Worm (Caenorhabditis elegans) whole organism, early embryonic: Measurements from ENCODE around the gene F42G8.8.

ENCODE experiments used
- B0310.2 ChIP-seq: sonication (generic microtip); optimal IDR thresholded peaks from 2 replicates; lab custom pipeline; 2016; ENCODE audit warnings: mild to moderate bottlenecking, missing genetic modification characterization, missing compliant biosample characterization
- F13C5.2 ChIP-seq: sonication (generic microtip); optimal IDR thresholded peaks from 2 replicates; lab custom pipeline; 2017; ENCODE audit warnings: mild to moderate bottlenecking, missing genetic modification characterization, inconsistent platforms, missing compliant biosample characterization
- aly-1 ChIP-seq: sonication (generic microtip); optimal IDR thresholded peaks from 2 replicates; lab custom pipeline; 2016; ENCODE audit warnings: missing genetic modification characterization, missing compliant biosample characterization
- ama-1 ChIP-seq: fragments of 150-350 bp; optimal IDR thresholded peaks from 2 replicates; lab custom pipeline; 2014
- ceh-13 ChIP-seq: fragments of 200-800 bp; sonication (Bioruptor generic); optimal IDR thresholded peaks from 2 replicates; lab custom pipeline; 2018; ENCODE audit warnings: mild to moderate bottlenecking, missing genetic modification characterization, missing compliant biosample characterization
- ceh-36 ChIP-seq: sonication (generic microtip); optimal IDR thresholded peaks from 2 replicates; lab custom pipeline; 2016; ENCODE audit warnings: missing genetic modification characterization, inconsistent platforms, missing compliant biosample characterization
- ets-7 ChIP-seq: sonication (generic microtip); optimal IDR thresholded peaks from 2 replicates; lab custom pipeline; 2016; ENCODE audit warnings: missing genotype, missing genetic modification characterization, missing compliant biosample characterization
- flt-1 ChIP-seq: fragments of 200-800 bp; sonication (Bioruptor generic); IDR thresholded peaks from 2 replicates; pipeline ENCODE4 v1.3.6; 2022; ENCODE audit warnings: missing genetic modification characterization, missing compliant biosample characterization
- hmbx-1 ChIP-seq: sonication (generic microtip); optimal IDR thresholded peaks from 2 replicates; lab custom pipeline; 2016; ENCODE audit warnings: mild to moderate bottlenecking, missing genetic modification characterization, missing compliant biosample characterization
- hmg-4 ChIP-seq: fragments of 200-800 bp; sonication (Bioruptor generic); optimal IDR thresholded peaks from 2 replicates; lab custom pipeline; 2018; ENCODE audit warnings: mild to moderate bottlenecking, missing genetic modification characterization, missing compliant biosample characterization
- hnd-1 ChIP-seq: sonication (generic microtip); optimal IDR thresholded peaks from 2 replicates; lab custom pipeline; 2016; ENCODE audit warnings: missing genetic modification characterization, missing compliant biosample characterization
- pes-1 ChIP-seq: fragments of 200-800 bp; sonication (Bioruptor generic); IDR thresholded peaks from 2 replicates; pipeline ENCODE4 v1.3.6; 2022; ENCODE audit warnings: missing genetic modification reagents, missing genetic modification characterization, missing compliant biosample characterization
- scrt-1 ChIP-seq: fragments of 200-800 bp; sonication (Bioruptor generic); IDR thresholded peaks from 2 replicates; pipeline ENCODE4 v1.3.6; 2022; ENCODE audit warnings: missing genetic modification characterization, missing compliant biosample characterization
- sea-1 ChIP-seq: fragments of 200-800 bp; sonication (Bioruptor generic); conservative IDR thresholded peaks from 2 replicates; pipeline ENCODE4 v1.3.6; 2022; ENCODE audit warnings: missing genetic modification characterization, missing compliant biosample characterization
- tbx-11 ChIP-seq: fragments of 200-800 bp; sonication (Bioruptor generic); IDR thresholded peaks from 2 replicates; pipeline ENCODE4 v1.3.6; 2022; ENCODE audit warnings: missing genetic modification characterization, missing compliant biosample characterization
- tbx-37 ChIP-seq: fragments of 200-800 bp; sonication (Bioruptor generic); conservative IDR thresholded peaks from 2 replicates; pipeline ENCODE4 v1.3.6; 2022; ENCODE audit warnings: missing genetic modification reagents, missing genetic modification characterization, missing compliant biosample characterization
- tra-4 ChIP-seq: sonication (generic microtip); optimal IDR thresholded peaks from 2 replicates; lab custom pipeline; 2017; ENCODE audit warnings: missing genetic modification characterization, missing compliant biosample characterization

F42G8.8 gene

DNA sequence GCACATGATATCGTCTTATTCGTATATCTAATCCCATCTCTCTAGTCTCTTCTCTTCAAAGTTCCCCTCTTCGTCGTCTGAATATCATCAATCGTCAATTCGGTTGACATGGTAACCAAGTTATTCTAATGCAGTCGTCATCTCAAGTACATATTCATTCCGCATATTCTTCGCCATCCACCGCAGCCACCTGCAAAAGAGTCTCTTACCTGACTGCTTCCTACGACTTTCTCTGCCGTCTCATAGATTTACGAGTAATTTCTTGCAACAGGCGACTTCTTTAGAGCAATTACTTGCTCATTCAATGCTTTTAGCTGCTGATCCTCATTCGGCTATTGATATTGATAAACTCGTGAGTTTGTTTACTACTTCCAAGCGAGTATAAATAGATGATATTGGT lies 8.5 kb downstream of the F42G8.8 start:
- TF ChIP-seq B0310.2 (tag; lab: Kevin White, UChicago) = no peak
- no peak for TF ChIP-seq ama-1 (lab: Kevin White, UChicago)
- TF ChIP-seq tbx-37 (GFP tag; lab: Robert Waterston, UW) = no peak
- TF ChIP-seq ceh-13 (GFP tag; lab: Kevin White, UChicago) = no peak
- TF ChIP-seq ceh-36 = no peak
- no peak for TF ChIP-seq scrt-1 (GFP tag; lab: Robert Waterston, UW)
- no peak for TF ChIP-seq F13C5.2 (tag; lab: Kevin White, UChicago)
- TF ChIP-seq ets-7 = no peak

DNA sequence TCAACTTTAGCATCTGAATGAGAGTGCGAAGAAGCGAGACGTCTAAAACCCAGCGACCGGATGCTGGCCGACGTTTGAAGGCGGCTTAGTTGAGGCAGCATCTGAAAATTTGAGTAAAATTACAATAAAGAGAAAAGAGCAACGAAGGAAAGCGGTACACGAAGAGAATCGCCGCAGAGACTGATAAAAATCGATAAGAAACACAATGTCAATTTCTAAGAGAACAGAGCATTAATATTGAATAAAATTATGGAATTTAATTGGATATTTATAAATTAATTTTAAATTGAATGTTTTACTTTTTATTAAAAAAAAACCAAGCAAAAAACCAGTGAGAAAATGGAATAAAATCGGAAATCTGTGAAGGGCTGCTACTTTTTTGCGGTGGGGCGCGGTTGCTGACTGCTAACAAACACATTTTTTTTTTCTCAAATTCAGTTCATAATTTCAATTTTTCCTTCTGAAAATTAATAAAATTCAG lies 11.3 kb downstream of the F42G8.8 start, which contains the start of the genes ndub-11 and moc-3:
ndub-11 (minus strand) TSS at position 101 of the 481 bp plus-strand sequence.
moc-3 (plus strand) TSS at position 431 of the 481 bp plus-strand sequence.
- TF ChIP-seq ceh-13 (GFP tag; lab: Kevin White, UChicago) (no peak), ama-1 (lab: Kevin White, UChicago) (no peak)

DNA sequence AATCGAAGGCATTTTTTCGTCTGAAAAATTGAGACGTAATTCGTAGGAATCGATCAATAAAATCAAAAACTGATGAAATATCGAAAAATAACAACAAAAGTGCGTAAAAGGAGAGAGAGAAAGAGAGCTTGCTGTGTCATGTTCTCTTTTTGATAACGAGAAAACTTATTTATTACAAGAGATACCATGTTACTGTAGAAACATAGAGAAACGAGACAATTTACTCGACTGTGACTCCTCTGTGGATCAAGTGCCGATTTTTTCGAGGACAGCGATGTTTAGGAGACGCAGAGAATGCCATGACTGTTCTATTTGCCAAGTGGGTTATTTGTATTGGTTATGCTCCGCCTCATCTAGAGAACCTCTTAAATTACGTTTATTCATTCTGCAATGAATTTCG lies 14.6 kb downstream of the F42G8.8 start, which contains the start of gene sph-1:
sph-1 (minus strand) TSS at position 23 of the 400 bp plus-strand sequence.
- TF ChIP-seq ceh-36 (no peak), tra-4 (tag; lab: Kevin White, UChicago) (no peak), F13C5.2 (tag; lab: Kevin White, UChicago) (no peak), ama-1 (lab: Kevin White, UChicago) (no peak), hmbx-1 (tag; lab: Kevin White, UChicago) (no peak), scrt-1 (GFP tag; lab: Robert Waterston, UW) (no peak)

DNA sequence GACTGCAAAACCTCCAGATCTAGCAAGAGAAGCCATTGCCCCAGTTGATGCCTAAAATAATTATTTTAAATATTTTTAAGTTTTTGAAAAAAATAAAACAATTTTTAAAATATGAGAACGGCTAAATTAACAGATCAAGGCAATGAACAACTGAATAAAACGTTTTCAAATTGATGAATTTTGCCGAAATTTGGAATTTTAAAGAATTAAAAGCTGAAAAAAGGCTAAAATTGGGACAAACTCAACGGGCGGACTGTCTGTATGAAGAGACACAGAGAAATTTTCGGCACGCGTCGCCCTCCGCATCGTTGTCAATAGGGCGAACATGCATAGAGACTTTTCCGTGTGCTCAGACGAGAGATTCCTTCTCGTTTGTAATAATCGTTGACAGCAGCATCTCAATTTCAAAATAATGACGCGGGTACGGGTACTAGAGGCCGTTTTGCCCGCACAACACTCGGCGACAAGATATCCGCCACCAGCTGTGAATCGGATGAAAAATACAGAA lies 17.2 kb downstream of the F42G8.8 start, which contains the start of the genes isp-1 and islo-1:
isp-1 (minus strand) TSS at position 51 of the 508 bp plus-strand sequence.
islo-1 (plus strand) TSS at position 385 of the 508 bp plus-strand sequence.
- TF ChIP-seq scrt-1 (GFP tag; lab: Robert Waterston, UW) = no peak
- TF ChIP-seq F13C5.2 (tag; lab: Kevin White, UChicago) = peak; percentile 55
- TF ChIP-seq tra-4 (tag; lab: Kevin White, UChicago) = no peak
- no peak for TF ChIP-seq hnd-1 (tag; lab: Kevin White, UChicago)
- TF ChIP-seq aly-1 (tag; lab: Kevin White, UChicago) = no peak
- no peak for TF ChIP-seq B0310.2 (tag; lab: Kevin White, UChicago)
- TF ChIP-seq ceh-13 (GFP tag; lab: Kevin White, UChicago) = no peak

DNA sequence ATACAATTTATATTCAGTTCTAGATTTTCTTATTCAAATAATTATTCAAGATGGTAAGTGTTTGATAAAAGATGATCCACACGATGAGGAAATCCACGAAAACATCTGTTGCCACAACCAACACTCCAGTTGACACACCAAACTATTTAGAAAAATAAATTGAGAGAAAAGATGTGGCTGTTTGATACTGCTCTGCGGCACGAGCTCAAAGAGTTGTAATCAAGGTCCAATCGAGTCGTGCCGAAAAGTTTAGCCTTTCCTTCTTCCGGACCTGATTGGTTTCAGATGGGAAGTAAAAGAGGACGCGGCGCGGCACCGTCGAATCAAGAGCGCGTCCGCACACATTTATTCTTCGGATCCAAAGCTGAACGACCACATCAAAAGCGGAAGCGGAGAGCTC lies 17.7 kb downstream of the F42G8.8 start:
- TF ChIP-seq B0310.2 (tag; lab: Kevin White, UChicago) (no peak), sea-1 (no peak), tbx-37 (GFP tag; lab: Robert Waterston, UW) (no peak), hmbx-1 (tag; lab: Kevin White, UChicago) (no peak), tbx-11 (GFP tag; lab: Robert Waterston, UW) (no peak), ceh-36 (no peak), ama-1 (lab: Kevin White, UChicago) (no peak), aly-1 (tag; lab: Kevin White, UChicago) (no peak), hnd-1 (tag; lab: Kevin White, UChicago) (no peak), F13C5.2 (tag; lab: Kevin White, UChicago) (no peak), pes-1 (no peak), ets-7 (no peak), tra-4 (tag; lab: Kevin White, UChicago) (no peak), hmg-4 (GFP tag; lab: Kevin White, UChicago) (no peak)

DNA sequence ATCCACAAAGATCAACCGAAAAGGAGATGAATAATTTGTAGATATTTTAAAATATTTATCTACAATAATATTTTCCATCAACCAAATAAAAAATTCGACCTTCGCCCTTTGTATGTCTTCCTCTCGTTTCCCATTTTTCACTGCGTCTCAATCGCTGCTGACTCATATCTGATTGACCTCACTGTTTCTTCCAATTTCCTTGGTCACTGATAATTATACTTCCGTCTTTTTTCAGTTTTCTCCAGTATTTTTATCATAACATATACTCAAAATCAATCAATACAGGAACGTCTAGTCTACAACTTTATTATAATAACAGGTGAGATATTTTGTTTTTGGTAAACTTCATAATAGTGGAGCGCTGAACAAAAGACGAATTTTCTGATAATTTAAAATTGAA lies 20.1 kb downstream of the F42G8.8 start, which contains the start of gene pmk-3:
pmk-3 (plus strand) TSS at position 236 of the 400 bp plus-strand sequence.
- TF ChIP-seq tbx-11 (GFP tag; lab: Robert Waterston, UW) (no peak), hmg-4 (GFP tag; lab: Kevin White, UChicago) (no peak), ets-7 (no peak), flt-1 (GFP tag; lab: Robert Waterston, UW) (no peak), F13C5.2 (tag; lab: Kevin White, UChicago) (no peak), hnd-1 (tag; lab: Kevin White, UChicago) (no peak), tbx-37 (GFP tag; lab: Robert Waterston, UW) (no peak), B0310.2 (tag; lab: Kevin White, UChicago) (no peak), ceh-36 (no peak), scrt-1 (GFP tag; lab: Robert Waterston, UW) (no peak), pes-1 (no peak), hmbx-1 (tag; lab: Kevin White, UChicago) (no peak), sea-1 (no peak), ceh-13 (GFP tag; lab: Kevin White, UChicago) (no peak), ama-1 (lab: Kevin White, UChicago) (no peak), aly-1 (tag; lab: Kevin White, UChicago) (no peak), tra-4 (tag; lab: Kevin White, UChicago) (no peak)

ce11 chrIV:8142735-8143550 lies 24.1 kb downstream of the F42G8.8 start, which contains the start of gene pmk-2:
Gene pmk-2 (plus strand): TSS chrIV:8143500.
- TF ChIP-seq tbx-37 (GFP tag; lab: Robert Waterston, UW) = no peak
- no peak for TF ChIP-seq pes-1
- TF ChIP-seq hmg-4 (GFP tag; lab: Kevin White, UChicago) = no peak
- TF ChIP-seq ceh-36 = no peak
- no peak for TF ChIP-seq hmbx-1 (tag; lab: Kevin White, UChicago)
- TF ChIP-seq ama-1 (lab: Kevin White, UChicago) = no peak
- TF ChIP-seq hnd-1 (tag; lab: Kevin White, UChicago) = no peak
- TF ChIP-seq scrt-1 (GFP tag; lab: Robert Waterston, UW) = no peak
- no peak for TF ChIP-seq tra-4 (tag; lab: Kevin White, UChicago)
- TF ChIP-seq aly-1 (tag; lab: Kevin White, UChicago) = no peak
- no peak for TF ChIP-seq sea-1
- no peak for TF ChIP-seq ets-7
- TF ChIP-seq flt-1 (GFP tag; lab: Robert Waterston, UW) = no peak
